Worm (Caenorhabditis elegans) whole organism, dauer: ENCODE measurements around the gene F26D11.2.

Experiments
- unc-62 ChIP-seq: sonication (generic microtip); optimal IDR thresholded peaks from 2 replicates; lab custom pipeline; 2017; ENCODE audit warnings: missing biosample characterization, missing genetic modification reagents, missing genetic modification characterization

The F26D11.2 gene

DNA sequence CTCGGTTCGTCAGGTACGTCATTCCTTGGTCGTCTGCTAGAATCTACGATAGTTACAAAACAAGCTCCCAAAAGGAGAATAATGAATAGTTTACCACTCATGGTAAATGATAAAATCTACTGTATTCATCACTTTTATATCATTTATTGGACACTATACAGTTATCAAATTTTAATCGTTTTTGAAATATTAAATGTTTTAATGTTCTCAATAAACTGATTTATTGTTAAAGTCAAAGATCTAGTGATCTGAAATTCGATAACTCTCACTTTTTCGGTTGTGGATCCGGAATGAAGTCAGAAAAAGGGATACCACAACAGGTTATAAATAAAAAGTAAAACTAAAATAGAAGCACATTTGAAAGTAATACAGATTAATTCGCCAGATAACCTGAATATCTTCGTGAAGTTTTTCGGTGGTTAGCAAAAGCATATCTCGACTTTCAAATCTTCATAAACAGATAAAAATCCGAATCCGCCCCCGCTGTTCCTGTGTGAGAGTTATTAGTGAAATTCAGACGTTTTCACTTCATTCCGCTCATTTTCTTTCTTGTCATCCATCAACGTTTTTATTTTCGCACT, at the start of gene F26D11.2, which contains the start of gene clec-217:
Gene F26D11.2 (plus strand): TSS at position 531 of the 581 bp plus-strand sequence.
Gene clec-217 (minus strand): TSS at position 101 of the 581 bp plus-strand sequence.
- TF ChIP-seq unc-62 (GFP tag; lab: Kevin White, UChicago), result no peak

DNA sequence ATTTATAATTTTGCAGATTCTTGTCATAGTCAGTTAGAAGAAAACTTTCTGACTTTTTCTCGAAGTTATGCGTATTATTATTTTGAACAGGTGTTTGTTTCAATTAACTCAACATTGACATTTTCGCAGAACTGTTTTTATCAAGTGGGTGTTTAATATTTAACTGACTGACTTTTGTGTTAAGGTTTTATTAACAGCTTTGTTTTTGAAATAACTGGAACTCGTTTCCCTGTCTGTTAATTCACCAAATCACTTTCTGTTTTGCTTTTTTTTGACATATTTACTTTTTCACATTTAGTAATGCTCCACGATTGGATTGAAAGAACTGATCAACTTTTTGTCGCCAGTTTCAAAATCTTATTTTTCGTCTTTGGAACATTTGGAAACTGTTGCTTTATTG, 33.6 kb upstream of the F26D11.2 start, which contains the start of gene srsx-7:
Gene srsx-7 (plus strand): TSS at position 301 of the 400 bp plus-strand sequence.
- TF ChIP-seq unc-62 (GFP tag; lab: Kevin White, UChicago), result no peak

DNA sequence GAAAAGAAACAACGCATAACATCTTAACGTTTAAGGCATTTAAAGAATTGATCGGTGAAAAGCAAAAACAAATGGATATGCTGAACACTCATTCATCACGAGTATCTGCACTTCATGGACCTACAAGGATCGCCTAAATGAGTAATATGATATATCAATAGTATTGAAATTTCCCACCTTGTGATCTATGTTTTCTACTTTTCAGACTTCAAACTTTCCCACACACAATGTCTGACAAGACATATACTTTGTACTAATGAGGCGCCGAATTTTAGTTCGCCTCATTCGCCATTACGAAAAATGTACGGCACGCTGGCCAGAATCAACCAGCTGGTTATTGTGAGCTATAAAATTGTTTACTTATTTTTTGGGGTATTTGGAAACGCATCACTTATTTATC, 32.3 kb upstream of the F26D11.2 start, which contains the start of gene srsx-6:
Gene srsx-6 (plus strand): TSS at position 301 of the 400 bp plus-strand sequence.
- no peak for TF ChIP-seq unc-62 (GFP tag; lab: Kevin White, UChicago)

DNA sequence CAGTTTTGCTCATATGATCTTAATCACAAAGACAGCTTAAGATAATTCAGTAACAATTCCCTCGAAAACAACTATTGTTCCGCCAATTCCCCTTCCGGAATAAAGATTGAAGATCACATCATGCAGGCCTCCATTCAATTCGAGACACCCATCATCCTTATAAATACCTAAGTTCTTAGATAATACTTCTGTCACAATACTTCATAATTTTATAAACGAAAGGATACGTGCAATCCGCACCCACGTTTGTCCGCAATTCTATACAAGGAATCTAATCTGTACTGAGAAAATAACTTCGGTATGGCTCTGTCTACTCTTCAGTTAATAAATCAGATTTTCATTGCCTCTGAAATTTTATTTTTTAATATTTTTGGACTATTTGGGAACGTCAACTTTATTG, 30.4 kb upstream of the F26D11.2 start, which contains the start of gene srsx-5:
Gene srsx-5 (plus strand): TSS at position 301 of the 400 bp plus-strand sequence.
- no peak for TF ChIP-seq unc-62 (GFP tag; lab: Kevin White, UChicago)

DNA sequence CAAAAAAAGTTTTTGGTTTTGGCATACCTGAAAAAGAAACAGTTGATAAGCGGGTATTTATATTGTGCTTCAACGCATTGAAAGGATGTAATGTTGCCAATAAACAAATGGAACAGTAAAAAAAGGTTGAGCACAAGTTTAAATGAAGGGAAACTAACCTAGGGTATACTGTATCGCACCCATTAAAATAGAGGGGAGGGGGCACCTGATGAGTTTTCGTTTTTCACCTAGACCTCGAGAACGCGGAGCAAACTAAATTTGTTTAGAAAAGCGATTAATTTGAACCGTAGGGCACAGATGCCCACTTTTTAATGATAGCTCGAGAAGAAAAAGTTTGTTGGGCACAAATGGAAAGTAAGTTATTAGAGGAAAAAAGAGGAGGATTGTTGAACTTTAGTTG, 26.1 kb upstream of the F26D11.2 start, which contains the start of gene ncx-10:
Gene ncx-10 (minus strand): TSS at position 101 of the 400 bp plus-strand sequence.
- TF ChIP-seq unc-62 (GFP tag; lab: Kevin White, UChicago), result no peak

DNA sequence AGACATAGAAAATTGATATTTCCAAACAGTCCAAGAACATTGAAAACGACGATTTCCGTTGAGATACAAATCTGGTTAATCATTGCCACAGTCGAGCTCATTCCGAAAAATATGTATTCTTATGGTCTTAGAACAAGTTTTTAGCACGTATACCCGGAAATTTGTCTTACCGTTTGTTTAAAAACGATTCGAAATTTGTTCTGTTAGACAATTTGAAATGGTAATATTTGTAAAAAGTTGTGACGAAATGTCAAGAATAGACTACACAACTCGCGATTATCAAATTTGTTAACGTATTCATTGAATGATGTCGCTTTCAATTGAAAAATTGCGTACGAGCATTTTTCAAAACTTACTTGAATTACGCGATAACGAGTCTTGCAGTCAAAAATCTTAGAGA, 21.9 kb upstream of the F26D11.2 start, which contains the start of gene srsx-3:
Gene srsx-3 (minus strand): TSS at position 101 of the 400 bp plus-strand sequence.
- TF ChIP-seq unc-62 (GFP tag; lab: Kevin White, UChicago), result no peak

DNA sequence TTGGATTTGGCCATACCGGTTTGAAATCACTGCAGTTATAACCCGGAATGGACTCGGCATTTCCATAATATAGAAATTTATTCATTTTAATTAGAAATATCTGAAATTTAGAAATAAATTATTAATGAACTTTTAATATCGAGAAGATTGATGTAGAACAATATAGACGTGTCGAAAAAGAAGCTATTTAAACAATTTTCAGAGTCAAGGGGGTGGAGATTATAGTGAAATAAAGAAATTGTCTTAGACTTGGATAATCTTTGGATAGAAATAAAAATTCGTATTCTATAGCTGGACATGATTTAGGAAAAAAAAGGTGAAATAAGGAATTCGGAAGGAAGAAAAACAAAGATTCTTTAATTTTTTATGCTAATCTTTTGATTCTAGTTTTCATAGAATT, 18.8 kb upstream of the F26D11.2 start, which contains the start of gene srt-53:
Gene srt-53 (minus strand): TSS at position 101 of the 400 bp plus-strand sequence.
- TF ChIP-seq unc-62 (GFP tag; lab: Kevin White, UChicago), result no peak

DNA sequence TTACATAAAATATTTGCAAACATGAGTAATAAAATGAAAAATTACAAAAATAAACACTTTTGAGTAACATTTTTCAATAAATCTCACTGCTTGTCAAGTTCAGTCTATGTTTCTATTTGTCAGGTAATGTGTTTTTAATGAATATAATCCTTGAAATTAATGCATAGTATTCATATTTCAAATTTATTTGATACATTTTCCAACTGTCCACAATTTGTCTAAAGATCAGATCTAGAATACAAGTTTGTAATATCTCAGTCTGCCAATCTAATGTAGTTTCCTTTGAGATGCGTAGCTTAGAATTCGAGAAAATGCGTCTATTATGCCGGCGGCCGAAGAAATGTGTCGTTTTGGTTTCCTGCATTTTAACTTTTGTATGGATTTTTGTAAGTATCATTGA, 15.5 kb upstream of the F26D11.2 start, which contains the start of gene Y97E10B.1:
Gene Y97E10B.1 (plus strand): TSS at position 301 of the 400 bp plus-strand sequence.
- no peak for TF ChIP-seq unc-62 (GFP tag; lab: Kevin White, UChicago)

DNA sequence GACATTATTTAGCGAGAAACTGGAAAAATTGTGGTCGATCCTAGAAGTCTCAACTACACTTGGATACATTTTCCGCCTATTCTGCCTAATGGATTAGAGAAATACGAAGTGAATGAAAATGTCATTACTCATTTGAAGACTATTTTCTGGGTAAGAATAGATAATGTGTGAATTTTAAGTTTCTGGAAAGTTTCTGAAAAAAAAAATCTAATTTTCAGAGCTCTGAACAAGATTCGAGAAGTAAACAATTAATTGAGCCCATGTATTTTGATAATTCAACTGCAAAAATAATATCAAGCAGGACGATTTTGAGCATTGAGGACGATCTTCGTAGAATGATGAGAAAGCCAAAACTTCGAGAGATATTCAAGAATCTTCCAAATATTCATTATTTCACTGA, 12.8 kb upstream of the F26D11.2 start:
- no peak for TF ChIP-seq unc-62 (GFP tag; lab: Kevin White, UChicago)

DNA sequence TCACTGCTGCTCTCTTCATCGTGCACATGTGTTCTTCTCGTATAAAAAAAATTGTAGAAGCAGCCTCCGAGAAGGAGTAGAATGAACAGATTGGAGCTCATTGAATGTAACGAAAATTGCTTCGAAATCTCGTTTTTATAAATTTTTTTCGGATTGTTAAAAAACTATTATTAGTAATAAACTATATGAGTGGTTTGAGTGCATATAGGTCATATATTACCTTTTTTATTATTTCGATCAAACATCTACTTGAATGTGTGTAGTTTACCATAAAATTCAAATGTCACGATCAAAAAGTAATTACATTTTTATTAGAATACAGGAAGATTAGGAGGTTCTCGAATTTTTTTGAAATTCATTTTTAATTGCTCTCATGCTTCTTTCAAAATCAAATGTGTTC, 6.2 kb upstream of the F26D11.2 start, which contains the start of gene clec-216:
Gene clec-216 (minus strand): TSS at position 101 of the 400 bp plus-strand sequence.
- TF ChIP-seq unc-62 (GFP tag; lab: Kevin White, UChicago), result no peak

DNA sequence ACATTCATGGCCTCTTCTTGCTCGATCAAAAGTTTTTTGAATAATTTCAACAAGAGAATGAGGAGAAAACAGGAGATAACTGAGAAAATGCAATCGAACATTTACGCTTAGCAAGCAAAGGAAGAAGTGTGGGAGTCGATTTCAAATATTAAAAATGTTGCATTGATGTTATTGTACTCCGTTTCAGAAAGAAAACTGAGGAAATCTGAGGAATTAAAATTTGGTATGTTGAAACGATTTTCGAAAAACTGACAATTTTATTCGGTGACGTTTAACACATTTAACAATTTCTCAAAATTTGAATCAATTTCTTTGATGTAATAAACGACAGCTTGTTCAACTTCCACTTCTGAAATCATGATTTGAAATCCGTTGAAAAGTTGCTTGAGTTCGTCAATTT, 4.5 kb upstream of the F26D11.2 start, which contains the start of gene F26D11.13:
Gene F26D11.13 (minus strand): TSS at position 101 of the 400 bp plus-strand sequence.
- TF ChIP-seq unc-62 (GFP tag; lab: Kevin White, UChicago), result no peak

DNA sequence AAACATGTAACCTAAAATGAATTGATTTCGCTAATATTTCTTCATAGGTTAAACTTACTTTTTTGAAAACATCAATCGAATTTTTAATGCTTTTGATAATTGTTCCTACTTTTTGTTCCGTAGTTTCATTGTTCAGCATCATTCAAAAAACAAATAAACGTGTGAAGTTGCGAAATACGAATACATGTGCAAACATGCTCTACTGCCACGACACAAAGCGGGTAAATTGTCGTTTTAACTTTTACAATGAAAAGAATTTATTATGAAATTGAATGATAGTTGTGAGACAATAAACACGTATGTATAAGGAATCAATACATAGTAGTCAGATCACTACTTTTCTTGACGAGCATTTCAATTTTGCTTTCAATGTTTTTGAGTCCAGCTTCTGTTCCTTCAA, 3.9 kb upstream of the F26D11.2 start, which contains the start of gene F26D11.12:
Gene F26D11.12 (minus strand): TSS at position 145 of the 400 bp plus-strand sequence.
- no peak for TF ChIP-seq unc-62 (GFP tag; lab: Kevin White, UChicago)

DNA sequence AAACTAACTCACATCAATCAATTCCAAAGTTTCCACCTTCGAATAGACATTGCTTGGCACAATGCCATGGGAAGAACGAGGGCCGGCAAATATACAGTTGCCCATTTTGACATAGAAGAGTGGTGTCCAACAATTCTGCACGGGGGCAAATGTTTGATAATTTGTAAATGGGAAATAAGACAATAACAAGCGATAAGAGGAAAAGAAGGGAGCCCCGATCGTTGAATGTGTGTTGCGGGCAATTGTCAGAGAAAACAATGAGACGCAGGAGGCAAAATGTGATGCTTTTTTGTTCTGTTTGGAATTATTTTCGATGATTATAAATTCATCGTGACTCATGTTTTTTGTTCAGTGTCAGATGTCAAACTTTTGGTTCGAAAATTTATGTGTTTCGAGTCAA, 2.9 kb upstream of the F26D11.2 start, which contains the start of gene pals-34:
Gene pals-34 (minus strand): TSS at position 280 of the 400 bp plus-strand sequence.
- no peak for TF ChIP-seq unc-62 (GFP tag; lab: Kevin White, UChicago)

DNA sequence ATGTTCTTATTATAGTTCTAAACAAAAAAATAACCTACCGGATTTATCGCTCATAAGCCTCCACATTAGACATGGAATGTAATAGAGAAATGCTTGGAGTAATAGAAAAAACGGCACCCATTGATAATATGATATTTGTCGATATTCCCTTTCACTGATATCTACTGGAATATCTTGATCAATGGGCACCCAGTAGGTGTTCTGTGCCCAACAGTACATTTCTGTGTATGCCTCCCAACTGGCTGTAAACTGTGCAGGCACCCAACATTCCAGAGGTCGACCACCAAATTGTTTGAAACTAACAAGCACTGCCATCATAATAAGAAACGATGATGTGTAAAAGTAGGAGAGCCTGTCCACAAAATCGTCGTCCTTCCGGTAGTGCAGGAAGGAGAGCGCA, 5.4 kb downstream of the F26D11.2 start:
- no peak for TF ChIP-seq unc-62 (GFP tag; lab: Kevin White, UChicago)

DNA sequence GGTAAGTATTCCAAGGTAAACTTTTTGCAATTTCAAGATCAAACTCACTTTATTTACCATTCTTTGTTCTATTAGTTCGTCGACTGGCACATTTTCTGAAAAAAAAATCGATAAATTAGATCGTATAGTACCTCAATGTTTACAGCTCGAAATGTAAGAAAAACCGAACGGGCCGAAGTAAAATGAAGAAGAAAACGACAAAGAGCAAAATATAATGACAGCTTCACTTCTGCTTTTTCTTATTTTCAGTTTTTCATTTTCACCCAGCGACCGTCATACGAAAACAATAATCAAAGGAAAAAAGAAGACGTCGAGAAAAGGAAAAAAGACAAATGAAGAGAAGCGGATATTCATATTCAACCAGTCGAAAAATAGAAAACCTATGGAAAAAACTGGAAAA, 10.0 kb downstream of the F26D11.2 start, which contains the start of gene che-7:
Gene che-7 (minus strand): TSS at position 101 of the 400 bp plus-strand sequence.
- no peak for TF ChIP-seq unc-62 (GFP tag; lab: Kevin White, UChicago)

DNA sequence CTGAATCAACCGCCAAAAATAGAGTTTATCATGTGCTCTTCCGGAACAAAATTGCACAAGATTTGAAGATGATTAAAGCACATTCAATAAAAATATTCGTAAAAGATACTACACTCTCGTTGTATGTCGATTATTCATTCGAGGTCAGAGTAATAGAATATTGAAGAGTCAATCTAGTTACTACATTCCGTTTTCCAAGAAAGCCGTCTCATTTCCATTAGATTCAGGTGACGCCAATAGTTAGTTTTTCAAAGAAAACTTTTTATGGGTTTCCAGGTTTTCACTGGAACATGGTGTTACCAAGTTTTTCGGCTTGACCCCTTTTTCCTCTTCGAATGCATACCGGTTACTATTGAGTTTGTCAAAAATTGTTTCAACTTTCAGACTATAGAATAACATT, 11.4 kb downstream of the F26D11.2 start:
- TF ChIP-seq unc-62 (GFP tag; lab: Kevin White, UChicago), result no peak
